Fruit fly (Drosophila melanogaster) whole organism, prepupa: ENCODE measurements around the gene MED1.

ENCODE experiments used
- CG10669 ChIP-seq: fragments of 200-800 bp; sonication (Bioruptor generic); optimal IDR thresholded peaks from 3 replicates; lab custom pipeline; 2018; ENCODE audit warnings: missing biosample characterization, mild to moderate bottlenecking, missing genetic modification characterization, moderate library complexity
- CG11294 ChIP-seq: fragments of 200-800 bp; sonication (Bioruptor generic); IDR thresholded peaks from 2 replicates; pipeline ENCODE4 v1.3.6; 2022; ENCODE audit warnings: missing biosample characterization, missing genetic modification characterization
- CG15336 ChIP-seq: fragments of 200-800 bp; sonication (Bioruptor generic); IDR thresholded peaks from 2 replicates; pipeline ENCODE4 v1.3.6; 2022; ENCODE audit warnings: missing biosample characterization, missing genetic modification characterization
- CG1621 ChIP-seq: fragments of 200-800 bp; sonication (Bioruptor generic); optimal IDR thresholded peaks from 3 replicates; lab custom pipeline; 2018; ENCODE audit warnings: missing biosample characterization, mild to moderate bottlenecking, missing genetic modification characterization
- CG3032 ChIP-seq: fragments of 200-800 bp; optimal IDR thresholded peaks from 2 replicates; lab custom pipeline; 2019; ENCODE audit warnings: missing biosample characterization, mild to moderate bottlenecking, missing genetic modification characterization, moderate library complexity
- CG31627 ChIP-seq: fragments of 200-800 bp; sonication (Bioruptor generic); optimal IDR thresholded peaks from 3 replicates; lab custom pipeline; 2016; ENCODE audit warnings: missing biosample characterization, missing genetic modification characterization
- CG32006 ChIP-seq: fragments of 200-800 bp; sonication (Bioruptor generic); optimal IDR thresholded peaks from 3 replicates; lab custom pipeline; 2017; ENCODE audit warnings: missing biosample characterization, mild to moderate bottlenecking, missing genetic modification characterization
- CG34406 ChIP-seq: fragments of 200-800 bp; sonication (Bioruptor generic); optimal IDR thresholded peaks from 3 replicates; lab custom pipeline; 2016; ENCODE audit warnings: missing biosample characterization, missing genetic modification characterization
- CG3919 ChIP-seq: fragments of 200-800 bp; sonication (Bioruptor generic); optimal IDR thresholded peaks from 3 replicates; lab custom pipeline; 2016; ENCODE audit warnings: missing biosample characterization, missing genetic modification characterization
- CG6808 ChIP-seq: fragments of 200-800 bp; sonication (Bioruptor generic); optimal IDR thresholded peaks from 3 replicates; lab custom pipeline; 2017; ENCODE audit warnings: missing biosample characterization, missing genetic modification characterization, mild to moderate bottlenecking, moderate library complexity, missing genetic modification reagents
- CG6854 ChIP-seq: fragments of 200-800 bp; sonication (Bioruptor generic); optimal IDR thresholded peaks from 2 replicates; lab custom pipeline; 2017; ENCODE audit warnings: missing biosample characterization, mild to moderate bottlenecking, missing genetic modification characterization
- CG8119 ChIP-seq: fragments of 200-800 bp; sonication (Bioruptor generic); IDR thresholded peaks from 3 replicates; pipeline ENCODE4 v1.3.6; 2022; ENCODE audit warnings: missing biosample characterization, missing genetic modification characterization
- CG9139 ChIP-seq: fragments of 200-800 bp; sonication (Bioruptor generic); optimal IDR thresholded peaks from 3 replicates; lab custom pipeline; 2017; ENCODE audit warnings: missing biosample characterization, mild to moderate bottlenecking, missing genetic modification characterization
- Eip78C ChIP-seq: fragments of 200-800 bp; sonication (Bioruptor generic); peaks from one replicate; lab custom pipeline; 2016; ENCODE audit warnings: missing biosample characterization, missing genetic modification characterization
- Eip93F ChIP-seq: fragments of 200-800 bp; sonication (Bioruptor generic); optimal IDR thresholded peaks from 2 replicates; lab custom pipeline; 2016; ENCODE audit warnings: missing biosample characterization, mild to moderate bottlenecking, missing genetic modification characterization
- Ets21C ChIP-seq: fragments of 200-800 bp; sonication (Bioruptor generic); optimal IDR thresholded peaks from 3 replicates; lab custom pipeline; 2016; ENCODE audit warnings: missing biosample characterization, missing genetic modification characterization
- Gug ChIP-seq: fragments of 200-800 bp; sonication (Bioruptor generic); IDR thresholded peaks from 2 replicates; pipeline ENCODE4 v1.3.6; 2022; ENCODE audit warnings: missing biosample characterization, missing genetic modification characterization
- Hr39 ChIP-seq: fragments of 200-800 bp; sonication (Bioruptor generic); optimal IDR thresholded peaks from 2 replicates; lab custom pipeline; 2016; ENCODE audit warnings: missing biosample characterization, missing genetic modification characterization
- Lpt ChIP-seq: fragments of 200-800 bp; sonication (Bioruptor generic); optimal IDR thresholded peaks from 3 replicates; lab custom pipeline; 2016; ENCODE audit warnings: missing biosample characterization, missing genetic modification characterization
- Met ChIP-seq: fragments of 200-800 bp; sonication (Bioruptor generic); optimal IDR thresholded peaks from 3 replicates; lab custom pipeline; 2016; ENCODE audit warnings: missing biosample characterization, missing genetic modification characterization
- OdsH ChIP-seq: fragments of 200-800 bp; sonication (Bioruptor generic); optimal IDR thresholded peaks from 3 replicates; lab custom pipeline; 2016; ENCODE audit warnings: missing biosample characterization, missing genetic modification characterization
- Smox ChIP-seq: fragments of 200-800 bp; sonication (Bioruptor generic); optimal IDR thresholded peaks from 3 replicates; lab custom pipeline; 2016; ENCODE audit warnings: missing biosample characterization, missing genetic modification characterization
- achi ChIP-seq: fragments of 200-800 bp; sonication (Bioruptor generic); optimal IDR thresholded peaks from 3 replicates; lab custom pipeline; 2016; ENCODE audit warnings: missing biosample characterization, missing genetic modification characterization
- acj6 ChIP-seq: fragments of 200-800 bp; sonication (Bioruptor generic); optimal IDR thresholded peaks from 3 replicates; lab custom pipeline; 2016; ENCODE audit warnings: missing biosample characterization, missing genetic modification characterization
- cyc ChIP-seq: fragments of 200-800 bp; sonication (Bioruptor generic); optimal IDR thresholded peaks from 3 replicates; lab custom pipeline; 2016; ENCODE audit warnings: missing biosample characterization, missing genetic modification characterization
- dac ChIP-seq: fragments of 200-800 bp; sonication (Bioruptor generic); optimal IDR thresholded peaks from 2 replicates; lab custom pipeline; 2017; ENCODE audit warnings: missing biosample characterization, mild to moderate bottlenecking, missing genetic modification characterization
- dsx ChIP-seq: fragments of 200-800 bp; optimal IDR thresholded peaks from 3 replicates; lab custom pipeline; 2019; ENCODE audit warnings: missing biosample characterization, mild to moderate bottlenecking, missing genetic modification characterization, moderate library complexity; ENCODE audit not compliant: poor library complexity, severe bottlenecking
- eg ChIP-seq: fragments of 200-800 bp; sonication (Bioruptor generic); IDR thresholded peaks from 3 replicates; pipeline ENCODE4 v1.3.6; 2022; ENCODE audit warnings: missing biosample characterization, missing genetic modification characterization
- esn ChIP-seq: fragments of 200-800 bp; sonication (Bioruptor generic); optimal IDR thresholded peaks from 2 replicates; lab custom pipeline; 2016; ENCODE audit warnings: missing biosample characterization, mild to moderate bottlenecking, missing genetic modification characterization, moderate library complexity
- fd59A ChIP-seq: fragments of 200-800 bp; sonication (Bioruptor generic); optimal IDR thresholded peaks from 2 replicates; lab custom pipeline; 2017; ENCODE audit warnings: missing biosample characterization, mild to moderate bottlenecking, missing genetic modification characterization, missing genetic modification reagents
- fd85E ChIP-seq: fragments of 200-800 bp; sonication (Bioruptor generic); optimal IDR thresholded peaks from 3 replicates; lab custom pipeline; 2016; ENCODE audit warnings: missing biosample characterization, missing genetic modification characterization
- fkh ChIP-seq: fragments of 200-800 bp; sonication (Bioruptor generic); optimal IDR thresholded peaks from 3 replicates; lab custom pipeline; 2017; ENCODE audit warnings: missing biosample characterization, mild to moderate bottlenecking, missing genetic modification characterization, moderate library complexity
- lz ChIP-seq: fragments of 200-800 bp; sonication (Bioruptor generic); optimal IDR thresholded peaks from 3 replicates; lab custom pipeline; 2016; ENCODE audit warnings: missing biosample characterization, missing genetic modification characterization
- pdm3 ChIP-seq: fragments of 200-800 bp; sonication (Bioruptor generic); optimal IDR thresholded peaks from 3 replicates; lab custom pipeline; 2016; ENCODE audit warnings: missing biosample characterization, missing genetic modification characterization
- spab ChIP-seq: fragments of 200-800 bp; sonication (Bioruptor generic); optimal IDR thresholded peaks from 2 replicates; lab custom pipeline; 2017; ENCODE audit warnings: missing biosample characterization, mild to moderate bottlenecking, missing genetic modification characterization, missing genetic modification reagents
- ss ChIP-seq, 2 experiments: fragments of 200-800 bp; sonication (Bioruptor generic); optimal IDR thresholded peaks; 2 replicates in 1 of 2; 3 replicates in 1 of 2; lab custom pipeline; 2017 to 2018; ENCODE audit warnings: mild to moderate bottlenecking in 2 of 2, missing biosample characterization in 2 of 2, missing genetic modification characterization in 2 of 2, moderate library complexity in 1 of 2
- svp ChIP-seq: fragments of 200-800 bp; sonication (Bioruptor generic); peaks from one replicate; lab custom pipeline; 2016; ENCODE audit warnings: missing biosample characterization, missing genetic modification characterization

The MED1 gene

dm6 chr3L:21635208-21635607 is 962 bp upstream of the MED1 start, which contains the start of gene ORMDL:
ORMDL (plus strand) TSS chr3L:21635305.
- peak; percentile 66 for TF ChIP-seq svp (GFP tag; lab: Kevin White, UChicago)
- TF ChIP-seq ss (GFP tag; optimal IDR thresholded peaks at IDR 0.05; lab: Kevin White, UChicago): no peak

DNA sequence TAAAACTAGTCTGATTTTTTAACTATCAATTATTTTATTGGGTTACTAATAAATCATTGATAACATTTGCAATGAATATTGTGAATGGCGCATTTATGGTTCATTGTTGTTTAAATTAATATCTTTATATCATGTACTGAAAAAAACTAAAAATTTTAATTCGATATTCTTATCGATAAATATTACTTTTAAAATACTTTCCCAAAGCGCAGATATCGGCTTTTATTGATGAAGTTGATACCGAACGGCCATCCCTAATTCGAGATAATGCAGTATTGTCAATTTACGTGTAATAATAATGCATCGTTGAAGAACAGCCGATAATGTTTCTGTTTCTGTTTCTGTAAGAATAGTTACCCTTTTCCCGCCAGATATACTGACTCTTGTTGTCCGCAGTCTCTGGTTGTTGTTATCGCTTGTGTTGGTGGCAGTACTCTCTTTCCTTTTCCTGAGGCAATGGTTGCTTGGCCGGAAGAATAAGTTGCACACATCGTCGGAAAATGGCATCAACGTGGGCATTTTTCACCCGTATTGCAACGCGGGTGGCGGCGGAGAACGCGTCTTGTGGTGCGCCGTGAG is 8.1 kb downstream of the MED1 start:
- peak; percentile 55 for TF ChIP-seq Eip78C (GFP tag; lab: Kevin White, UChicago)
- no peak for TF ChIP-seq cyc
- TF ChIP-seq esn (GFP tag; lab: Kevin White, UChicago): peak; percentile 38

DNA sequence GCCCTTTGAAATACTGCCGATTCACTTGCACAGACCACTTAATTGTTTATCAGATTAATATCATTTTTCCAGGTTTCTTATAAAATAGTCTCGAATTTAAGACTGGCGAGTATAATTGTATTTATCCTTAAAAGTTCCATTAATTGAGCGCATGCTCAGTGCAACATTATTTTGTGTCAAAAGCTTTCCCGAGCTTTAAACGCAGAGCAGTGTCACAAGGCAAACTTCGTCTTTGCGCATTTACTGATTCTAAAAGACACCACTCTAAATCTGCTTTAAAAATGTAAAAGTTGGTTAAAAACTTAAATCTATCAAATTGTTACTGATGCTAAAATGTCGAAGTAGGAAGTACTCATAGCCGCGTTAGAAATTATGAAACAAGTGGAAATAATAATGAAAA is 8.7 kb downstream of the MED1 start, which contains the start of the genes CG7166 and Alg11:
Gene CG7166 (minus strand): TSS at position 101 of the 400 bp plus-strand sequence.
Gene Alg11 (plus strand): TSS at position 260 of the 400 bp plus-strand sequence.
- TF ChIP-seq CG8119 (GFP tag; lab: Robert Waterston, UW) (no peak), Eip78C (GFP tag; lab: Kevin White, UChicago) (peak; percentile 35)

DNA sequence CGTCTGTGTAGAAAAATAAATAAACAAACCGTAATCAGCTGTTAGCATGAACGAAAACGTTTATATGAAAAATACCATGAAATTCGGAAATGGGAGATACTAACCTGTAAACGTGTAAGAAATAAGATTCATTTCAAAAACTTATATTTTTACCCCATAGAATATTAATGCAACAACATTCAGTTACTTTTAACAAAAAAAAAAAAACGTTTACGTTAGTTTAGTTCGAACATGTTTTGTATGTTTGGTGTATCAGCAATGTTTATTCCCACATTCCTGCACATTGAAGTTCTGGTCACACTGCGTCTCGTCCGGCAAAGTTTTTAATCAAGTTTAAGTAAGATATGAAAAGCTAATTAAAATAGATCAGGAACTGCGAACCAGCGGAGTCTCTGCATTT is 16.9 kb downstream of the MED1 start, which contains the start of the genes S1P and CG11307:
Gene S1P (minus strand): TSS at position 23 of the 400 bp plus-strand sequence.
Gene CG11307 (plus strand): TSS at position 270 of the 400 bp plus-strand sequence.
- TF ChIP-seq dsx (GFP tag; lab: Kevin White, UChicago): no peak
- peak; percentile 91 for TF ChIP-seq fkh (GFP tag; lab: Kevin White, UChicago)

dm6 chr3L:21610535-21610934 is 23.7 kb downstream of the MED1 start:
- TF ChIP-seq CG11294 (GFP tag; lab: Robert Waterston, UW) (no peak), Eip93F (GFP tag; lab: Kevin White, UChicago) (no peak), CG8119 (GFP tag; lab: Robert Waterston, UW) (no peak), CG15336 (GFP tag; lab: Robert Waterston, UW) (no peak), CG6854 (no peak), dsx (GFP tag; lab: Kevin White, UChicago) (no peak), CG3919 (GFP tag; lab: Kevin White, UChicago) (no peak), ss (GFP tag; optimal IDR thresholded peaks at IDR 0.05; lab: Kevin White, UChicago) (no peak), eg (no peak), CG10669 (GFP tag; lab: Kevin White, UChicago) (no peak), spab (GFP tag; lab: Kevin White, UChicago) (no peak), CG9139 (no peak), dac (GFP tag; lab: Kevin White, UChicago) (no peak), Met (GFP tag; lab: Kevin White, UChicago) (no peak)

DNA sequence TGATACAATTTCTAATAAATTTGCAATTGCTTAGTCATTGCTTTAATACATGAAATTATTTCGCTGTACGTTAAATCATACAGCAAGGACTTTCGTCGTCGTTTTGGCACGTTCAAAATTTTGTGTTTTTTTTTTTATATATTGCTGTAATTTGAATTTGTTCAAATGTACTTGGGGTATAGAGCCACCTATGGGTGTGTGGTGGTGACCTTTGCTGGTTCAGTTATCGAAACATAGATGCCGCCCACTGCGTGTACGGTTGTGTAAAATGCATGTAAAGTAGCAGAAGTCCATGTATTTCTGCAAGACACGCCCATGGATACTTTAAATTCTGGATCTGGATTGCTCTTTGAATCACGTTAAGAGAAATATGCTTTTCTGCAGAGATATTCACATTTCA is 30.0 kb downstream of the MED1 start:
- TF ChIP-seq CG3919 (GFP tag; lab: Kevin White, UChicago) (no peak), dac (GFP tag; lab: Kevin White, UChicago) (no peak), Ets21C (GFP tag; lab: Kevin White, UChicago) (peak; percentile 37), Hr39 (peak; percentile 69), esn (GFP tag; lab: Kevin White, UChicago) (peak; percentile 43), CG31627 (GFP tag; lab: Kevin White, UChicago) (peak; percentile 63), CG1621 (tag; lab: Kevin White, UChicago) (no peak), Met (GFP tag; lab: Kevin White, UChicago) (peak; percentile 23), pdm3 (GFP tag; lab: Kevin White, UChicago) (peak; percentile 9), svp (GFP tag; lab: Kevin White, UChicago) (peak; percentile 77), CG6854 (no peak), fd85E (GFP tag; lab: Kevin White, UChicago) (no peak), Smox (peak; percentile 6), cyc (peak; percentile 61), lz (GFP tag; lab: Kevin White, UChicago) (peak; percentile 36), CG9139 (no peak)

dm6 chr3L:21602275-21602674 is 32.0 kb downstream of the MED1 start:
- peak; percentile 59 for TF ChIP-seq CG6808
- no peak for TF ChIP-seq CG11294 (GFP tag; lab: Robert Waterston, UW)
- TF ChIP-seq fd59A: peak; percentile 36
- peak; percentile 55 for TF ChIP-seq spab (GFP tag; lab: Kevin White, UChicago)
- TF ChIP-seq CG34406 (GFP tag; lab: Kevin White, UChicago): peak; percentile 9
- TF ChIP-seq CG32006 (GFP tag; lab: Kevin White, UChicago): no peak
- TF ChIP-seq OdsH (GFP tag; lab: Kevin White, UChicago): no peak
- peak; percentile 39 for TF ChIP-seq CG3032 (tag; lab: Kevin White, UChicago)
- no peak for TF ChIP-seq achi (GFP tag; lab: Kevin White, UChicago)
- no peak for TF ChIP-seq Lpt (GFP tag; lab: Kevin White, UChicago)
- peak; percentile 25 for TF ChIP-seq CG3919 (GFP tag; lab: Kevin White, UChicago)
- no peak for TF ChIP-seq CG15336 (GFP tag; lab: Robert Waterston, UW)
- no peak for TF ChIP-seq Gug (GFP tag; lab: Robert Waterston, UW)
- peak; percentile 13 for TF ChIP-seq acj6 (GFP tag; lab: Kevin White, UChicago)
- TF ChIP-seq dsx (GFP tag; lab: Kevin White, UChicago): no peak
